Worm (Caenorhabditis elegans) whole organism, early embryonic: ENCODE data around the gene Y82E9BR.10.

ENCODE experiments used
- B0310.2 ChIP-seq: sonication (generic microtip); optimal IDR thresholded peaks from 2 replicates; lab custom pipeline; 2016; ENCODE audit warnings: mild to moderate bottlenecking, missing genetic modification characterization, missing compliant biosample characterization
- F13C5.2 ChIP-seq: sonication (generic microtip); optimal IDR thresholded peaks from 2 replicates; lab custom pipeline; 2017; ENCODE audit warnings: mild to moderate bottlenecking, missing genetic modification characterization, inconsistent platforms, missing compliant biosample characterization
- ama-1 ChIP-seq: fragments of 150-350 bp; optimal IDR thresholded peaks from 2 replicates; lab custom pipeline; 2014
- ceh-13 ChIP-seq: fragments of 200-800 bp; sonication (Bioruptor generic); optimal IDR thresholded peaks from 2 replicates; lab custom pipeline; 2018; ENCODE audit warnings: mild to moderate bottlenecking, missing genetic modification characterization, missing compliant biosample characterization
- ceh-36 ChIP-seq: sonication (generic microtip); optimal IDR thresholded peaks from 2 replicates; lab custom pipeline; 2016; ENCODE audit warnings: missing genetic modification characterization, inconsistent platforms, missing compliant biosample characterization
- flt-1 ChIP-seq: fragments of 200-800 bp; sonication (Bioruptor generic); IDR thresholded peaks from 2 replicates; pipeline ENCODE4 v1.3.6; 2022; ENCODE audit warnings: missing genetic modification characterization, missing compliant biosample characterization
- hmg-4 ChIP-seq: fragments of 200-800 bp; sonication (Bioruptor generic); optimal IDR thresholded peaks from 2 replicates; lab custom pipeline; 2018; ENCODE audit warnings: mild to moderate bottlenecking, missing genetic modification characterization, missing compliant biosample characterization
- hnd-1 ChIP-seq: sonication (generic microtip); optimal IDR thresholded peaks from 2 replicates; lab custom pipeline; 2016; ENCODE audit warnings: missing genetic modification characterization, missing compliant biosample characterization
- scrt-1 ChIP-seq: fragments of 200-800 bp; sonication (Bioruptor generic); IDR thresholded peaks from 2 replicates; pipeline ENCODE4 v1.3.6; 2022; ENCODE audit warnings: missing genetic modification characterization, missing compliant biosample characterization
- tbx-11 ChIP-seq: fragments of 200-800 bp; sonication (Bioruptor generic); IDR thresholded peaks from 2 replicates; pipeline ENCODE4 v1.3.6; 2022; ENCODE audit warnings: missing genetic modification characterization, missing compliant biosample characterization

ce11 chrIII:1354523-1354922, 20.9 kb downstream of the Y82E9BR.10 start:
- TF ChIP-seq B0310.2 (tag; lab: Kevin White, UChicago) (no peak), scrt-1 (GFP tag; lab: Robert Waterston, UW) (no peak), ceh-36 (tag; lab: Kevin White, UChicago) (no peak), F13C5.2 (tag; lab: Kevin White, UChicago) (no peak), hmg-4 (GFP tag; lab: Kevin White, UChicago) (no peak), ama-1 (lab: Kevin White, UChicago) (no peak), flt-1 (GFP tag; lab: Robert Waterston, UW) (no peak), ceh-13 (GFP tag; lab: Kevin White, UChicago) (no peak), tbx-11 (no peak), hnd-1 (tag; lab: Kevin White, UChicago) (no peak)
